Worm (Caenorhabditis elegans) whole organism, L4/young adult: Measurements from ENCODE around the gene pygl-1.

Source experiments
- W03F9.2 ChIP-seq: fragments of 150-350 bp; optimal IDR thresholded peaks from 2 replicates; lab custom pipeline; 2014; ENCODE audit warnings: missing biosample characterization, missing genetic modification characterization
- dao-5 ChIP-seq: sonication (generic microtip); optimal IDR thresholded peaks from 2 replicates; lab custom pipeline; 2016; ENCODE audit warnings: missing genotype, missing genetic modification characterization, moderate library complexity, missing compliant biosample characterization

DNA sequence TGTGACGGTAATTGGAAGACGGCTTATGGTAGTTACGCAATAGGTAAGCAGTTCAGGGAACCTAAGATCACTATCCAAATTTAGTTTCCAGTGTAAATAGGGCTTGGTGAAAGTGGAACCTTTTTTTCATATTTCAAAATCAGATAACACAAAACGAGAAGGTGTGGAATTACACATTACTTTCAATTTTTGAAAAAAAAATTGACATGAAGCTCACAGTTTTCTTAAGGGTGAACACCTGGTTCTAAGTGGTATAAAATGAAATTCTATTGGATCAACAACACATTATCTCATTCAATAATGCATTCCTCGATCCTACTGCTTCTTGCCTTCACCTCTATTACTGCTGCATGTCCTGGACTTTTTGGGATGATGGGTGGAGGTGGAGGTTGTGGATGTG is 22.8 kb upstream of the pygl-1 start, which contains the start of gene grl-30:
- TF ChIP-seq W03F9.2 (tag; lab: Kevin White, UChicago) (no peak), dao-5 (tag; lab: Kevin White, UChicago) (no peak)
